Fruit fly (Drosophila melanogaster) whole organism, wandering third instar larva: ENCODE results near the gene CG3764.

Experiments used
- Abd-B ChIP-seq: fragments of >200 bp; optimal IDR thresholded peaks from 2 replicates; lab custom pipeline; 2017; ENCODE audit warnings: missing biosample characterization, missing genetic modification characterization
- CG32264 ChIP-seq: fragments of 200-800 bp; sonication (Bioruptor generic); optimal IDR thresholded peaks from 2 replicates; lab custom pipeline; 2016; ENCODE audit warnings: missing biosample characterization, missing genetic modification characterization
- CG9705 ChIP-seq: fragments of 200-800 bp; sonication (Bioruptor generic); optimal IDR thresholded peaks from 2 replicates; lab custom pipeline; 2018; ENCODE audit warnings: missing biosample characterization, mild to moderate bottlenecking, missing genetic modification characterization
- CrebA ChIP-seq: fragments of 200-800 bp; sonication (Bioruptor generic); optimal IDR thresholded peaks from 2 replicates; lab custom pipeline; 2016; ENCODE audit warnings: missing biosample characterization, mild to moderate bottlenecking, missing genetic modification characterization, borderline replicate concordance
- Dfd ChIP-seq: fragments of >200 bp; optimal IDR thresholded peaks from 2 replicates; lab custom pipeline; 2017; ENCODE audit warnings: missing biosample characterization, missing genetic modification characterization
- Dif ChIP-seq: fragments of 200-275, 200-300 bp; sonication (Bioruptor generic); optimal IDR thresholded peaks from 2 replicates; lab custom pipeline; 2018; ENCODE audit warnings: missing biosample characterization, missing genetic modification characterization; ENCODE audit not compliant: partially characterized antibody
- HLH106 ChIP-seq: fragments of 200-800 bp; optimal IDR thresholded peaks from 3 replicates; lab custom pipeline; 2019; ENCODE audit warnings: missing biosample characterization, mild to moderate bottlenecking, missing genetic modification characterization, moderate library complexity
- Hnf4 ChIP-seq: fragments of 200-800 bp; sonication (Bioruptor generic); optimal IDR thresholded peaks from 2 replicates; lab custom pipeline; 2016; ENCODE audit warnings: missing biosample characterization, mild to moderate bottlenecking, missing genetic modification characterization
- Hr78 ChIP-seq: fragments of >200 bp; optimal IDR thresholded peaks from 2 replicates; lab custom pipeline; 2017; ENCODE audit warnings: missing biosample characterization, missing genetic modification characterization
- Hr83 ChIP-seq: fragments of 200-300 bp; sonication (Bioruptor generic); optimal IDR thresholded peaks from 2 replicates; lab custom pipeline; 2016; ENCODE audit warnings: missing biosample characterization, mild to moderate bottlenecking, missing genetic modification characterization, moderate library complexity; ENCODE audit not compliant: poor library complexity, severe bottlenecking
- Jra ChIP-seq: sonication (Bioruptor generic); optimal IDR thresholded peaks from 2 replicates; lab custom pipeline; 2016; ENCODE audit warnings: missing biosample characterization, missing genetic modification characterization
- Mio ChIP-seq: sonication (Bioruptor generic); optimal IDR thresholded peaks from 2 replicates; lab custom pipeline; 2016; ENCODE audit warnings: missing biosample characterization, missing genetic modification characterization
- N ChIP-seq: fragments of >200 bp; optimal IDR thresholded peaks from 2 replicates; lab custom pipeline; 2018; ENCODE audit warnings: missing biosample characterization, missing external identifiers, missing genetic modification characterization
- OdsH ChIP-seq: fragments of 200-800 bp; sonication (Bioruptor generic); optimal IDR thresholded peaks from 2 replicates; lab custom pipeline; 2016; ENCODE audit warnings: missing biosample characterization, mild to moderate bottlenecking, missing genetic modification characterization
- Rel ChIP-seq, 2 experiments: fragments of 200-800 bp; sonication (Bioruptor generic) in 1 of 2; optimal IDR thresholded peaks; 2 replicates in 1 of 2; 3 replicates in 1 of 2; lab custom pipeline; 2016 to 2019; ENCODE audit warnings: mild to moderate bottlenecking in 2 of 2, missing biosample characterization in 2 of 2, missing genetic modification characterization in 2 of 2, moderate library complexity in 1 of 2
- Sp1 ChIP-seq: fragments of 200-800 bp; sonication (Bioruptor generic); optimal IDR thresholded peaks from 3 replicates; lab custom pipeline; 2019; ENCODE audit warnings: missing biosample characterization, mild to moderate bottlenecking, missing genetic modification characterization, moderate library complexity
- Vsx2 ChIP-seq: fragments of 200-300, 225-300 bp; sonication (Bioruptor generic); optimal IDR thresholded peaks from 2 replicates; lab custom pipeline; 2018; ENCODE audit warnings: missing biosample characterization, missing genetic modification characterization; ENCODE audit not compliant: partially characterized antibody
- br ChIP-seq: fragments of 200-800 bp; sonication (Bioruptor generic); optimal IDR thresholded peaks from 2 replicates; lab custom pipeline; 2016; ENCODE audit warnings: missing biosample characterization, missing genetic modification characterization
- dl ChIP-seq, 2 experiments: fragments of 175-275, 200-275 bp in 1 of 2; fragments of 200-275 bp in 1 of 2; sonication (Bioruptor generic); optimal IDR thresholded peaks; lab custom pipeline; 2018; ENCODE audit warnings: mild to moderate bottlenecking in 2 of 2, missing biosample characterization in 2 of 2, missing genetic modification characterization in 2 of 2, moderate library complexity in 2 of 2; ENCODE audit not compliant: partially characterized antibody in 2 of 2, insufficient read depth in 1 of 2
- dmrt93B ChIP-seq: fragments of 200-800 bp; sonication (Bioruptor generic); optimal IDR thresholded peaks from 2 replicates; lab custom pipeline; 2018; ENCODE audit warnings: missing biosample characterization, mild to moderate bottlenecking, missing genetic modification characterization
- dsf ChIP-seq: sonication (Bioruptor generic); optimal IDR thresholded peaks from 2 replicates; lab custom pipeline; 2016; ENCODE audit warnings: missing biosample characterization, missing genetic modification characterization, borderline replicate concordance
- ey ChIP-seq: fragments of 200-800 bp; sonication (Bioruptor generic); optimal IDR thresholded peaks from 2 replicates; lab custom pipeline; 2016; ENCODE audit warnings: missing biosample characterization, missing genetic modification characterization
- foxo ChIP-seq, 2 experiments: fragments of 200-800 bp; sonication (Bioruptor generic); optimal IDR thresholded peaks; 2 replicates in 1 of 2; 3 replicates in 1 of 2; lab custom pipeline; 2016 to 2017; ENCODE audit warnings: missing biosample characterization in 2 of 2, missing genetic modification characterization in 2 of 2
- fru ChIP-seq: fragments of 200-800 bp; sonication (Bioruptor generic); optimal IDR thresholded peaks from 3 replicates; lab custom pipeline; 2016; ENCODE audit warnings: missing biosample characterization, mild to moderate bottlenecking, missing genetic modification characterization
- h ChIP-seq: fragments of 200-800 bp; sonication (Bioruptor generic); optimal IDR thresholded peaks from 3 replicates; lab custom pipeline; 2016; ENCODE audit warnings: missing biosample characterization, mild to moderate bottlenecking, missing genetic modification characterization
- jim ChIP-seq: fragments of 175-275, 200-325 bp; sonication (Bioruptor generic); optimal IDR thresholded peaks from 2 replicates; lab custom pipeline; 2016; ENCODE audit warnings: missing biosample characterization, mild to moderate bottlenecking, missing genetic modification characterization
- lola ChIP-seq: fragments of >200 bp; optimal IDR thresholded peaks from 2 replicates; lab custom pipeline; 2017; ENCODE audit warnings: missing biosample characterization, missing genetic modification characterization
- pan ChIP-seq: fragments of >200 bp; optimal IDR thresholded peaks from 2 replicates; lab custom pipeline; 2017
- psq ChIP-seq: fragments of 200-800 bp; sonication (Bioruptor generic); optimal IDR thresholded peaks from 3 replicates; lab custom pipeline; 2017; ENCODE audit warnings: missing biosample characterization, mild to moderate bottlenecking, missing genetic modification characterization, moderate library complexity
- rgr ChIP-seq: fragments of 200-800 bp; sonication (Bioruptor generic); optimal IDR thresholded peaks from 3 replicates; lab custom pipeline; 2016; ENCODE audit warnings: missing biosample characterization, mild to moderate bottlenecking, missing genetic modification characterization
- sage ChIP-seq: fragments of 200-800 bp; sonication (Bioruptor generic); optimal IDR thresholded peaks from 2 replicates; lab custom pipeline; 2016; ENCODE audit warnings: missing biosample characterization, mild to moderate bottlenecking, missing genetic modification characterization
- usp ChIP-seq: fragments of >200 bp; optimal IDR thresholded peaks from 2 replicates; lab custom pipeline; 2017; ENCODE audit warnings: missing biosample characterization, missing genetic modification characterization
- woc ChIP-seq: sonication (Bioruptor generic); optimal IDR thresholded peaks from 2 replicates; lab custom pipeline; 2016; ENCODE audit warnings: missing biosample characterization, mild to moderate bottlenecking, missing genetic modification characterization

CG3764 gene

DNA sequence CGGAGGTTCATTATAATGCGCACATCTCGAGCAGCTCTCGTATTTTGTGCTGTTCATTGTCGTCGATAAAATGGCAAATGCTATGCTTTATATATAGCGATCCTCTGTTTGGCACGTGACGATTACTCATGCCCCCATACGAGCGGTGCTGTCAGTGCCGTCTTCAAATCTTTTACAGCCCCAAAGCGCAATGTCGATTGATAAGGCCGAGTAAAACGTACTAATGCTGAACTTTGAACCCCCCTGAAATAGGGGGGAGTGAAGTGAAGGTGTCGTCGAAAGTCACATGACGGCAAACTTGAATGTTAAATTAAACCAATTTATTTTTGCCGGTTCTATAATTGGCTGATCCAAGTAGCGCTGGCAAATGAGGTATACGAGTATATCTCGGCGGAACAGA is 12.1 kb downstream of the CG3764 start:
- TF ChIP-seq Rel (GFP tag; optimal IDR thresholded peaks at IDR 0.05; lab: Kevin White, UChicago) (no peak), Rel (tag; optimal IDR thresholded peaks at IDR 0.05; lab: Kevin White, UChicago) (peak; percentile 43), N (no peak)
- TF ChIP-seq, all 38 proteins: peak for 1

DNA sequence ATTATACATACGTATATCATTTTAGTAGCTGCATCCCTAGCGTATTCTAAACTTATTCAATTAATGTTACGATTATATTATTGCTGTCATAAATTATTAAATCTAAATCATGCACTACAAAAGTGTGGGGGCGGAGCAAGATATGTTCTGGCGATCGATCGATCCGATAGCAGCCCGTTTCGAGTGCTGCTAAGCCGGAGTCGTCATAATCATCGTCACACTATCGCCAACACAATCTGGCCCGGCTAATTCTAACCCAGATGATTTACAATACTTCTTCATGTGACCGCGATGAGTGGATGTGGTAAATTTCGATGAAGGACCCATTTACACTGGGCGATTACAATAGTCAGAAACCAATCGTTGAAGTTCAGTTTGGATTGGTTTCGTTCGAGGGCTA is 17.6 kb downstream of the CG3764 start:
- no peak for TF ChIP-seq foxo (GFP tag; optimal IDR thresholded peaks at IDR 0.05; lab: Kevin White, UChicago)
- TF ChIP-seq sage (GFP tag; lab: Kevin White, UChicago) = no peak
- TF ChIP-seq Hr83 (GFP tag; lab: Kevin White, UChicago) = no peak
- no peak for TF ChIP-seq HLH106
- no peak for TF ChIP-seq pan (lab: Kevin White, UChicago)
- no peak for TF ChIP-seq Dif
- TF ChIP-seq usp (GFP tag; lab: Kevin White, UChicago) = no peak
- TF ChIP-seq Hr78 = no peak
- no peak for TF ChIP-seq Sp1 (GFP tag; lab: Kevin White, UChicago)
- TF ChIP-seq psq (GFP tag; lab: Kevin White, UChicago) = no peak
- TF ChIP-seq dsf = no peak

DNA sequence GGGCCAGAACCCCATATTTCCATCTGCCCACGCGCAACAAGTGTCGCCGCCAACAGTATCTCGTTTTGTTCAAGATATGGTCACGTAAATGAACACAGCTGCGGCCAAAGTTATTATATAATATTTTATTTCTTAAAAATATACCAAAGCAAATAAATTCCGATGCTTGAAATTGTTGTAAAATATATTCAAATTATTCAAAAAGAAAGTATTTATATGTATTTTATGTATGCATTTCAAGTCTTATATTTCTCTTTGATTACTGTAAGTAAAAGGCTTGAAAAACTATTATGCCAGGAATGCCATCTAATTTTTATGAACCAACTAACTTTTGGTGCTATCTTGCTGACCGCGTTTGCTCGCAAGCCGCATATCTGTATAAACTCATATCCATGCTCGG is 23.2 kb downstream of the CG3764 start:
- TF ChIP-seq Jra (GFP tag; lab: Kevin White, UChicago) (no peak), Dfd (GFP tag; lab: Kevin White, UChicago) (no peak), dl (GFP tag; optimal IDR thresholded peaks at IDR 0.05; lab: Kevin White, UChicago; ENCODE audit: insufficient read depth in 1 of 2, partially characterized antibody in 2 of 2) (no peak), fru (GFP tag; lab: Kevin White, UChicago) (peak; percentile 84), Abd-B (GFP tag; lab: Kevin White, UChicago) (no peak), jim (GFP tag; lab: Kevin White, UChicago) (no peak), Hr83 (GFP tag; lab: Kevin White, UChicago) (no peak), CrebA (GFP tag; lab: Kevin White, UChicago) (no peak), OdsH (GFP tag; lab: Kevin White, UChicago) (peak; percentile 84), h (GFP tag; lab: Kevin White, UChicago) (peak; percentile 82), ey (GFP tag; lab: Kevin White, UChicago) (peak; percentile 67), Vsx2 (no peak), lola (GFP tag; lab: Kevin White, UChicago) (no peak), Sp1 (GFP tag; lab: Kevin White, UChicago) (peak; percentile 91), Hnf4 (GFP tag; lab: Kevin White, UChicago) (no peak), CG32264 (GFP tag; lab: Kevin White, UChicago) (peak; percentile 29), CG9705 (GFP tag; lab: Kevin White, UChicago) (peak; percentile 47), woc (peak; percentile 73), dsf (no peak), br (peak; percentile 81), pan (lab: Kevin White, UChicago) (no peak), Dif (no peak), foxo (GFP tag; optimal IDR thresholded peaks at IDR 0.05; lab: Kevin White, UChicago) (peak in 1 of 2 experiments; percentile 80), HLH106 (peak; percentile 85), rgr (GFP tag; lab: Kevin White, UChicago) (peak; percentile 76), dmrt93B (GFP tag; lab: Kevin White, UChicago) (no peak), N (no peak), Rel (GFP tag; optimal IDR thresholded peaks at IDR 0.05; lab: Kevin White, UChicago) (no peak), Rel (tag; optimal IDR thresholded peaks at IDR 0.05; lab: Kevin White, UChicago) (peak; percentile 21), sage (GFP tag; lab: Kevin White, UChicago) (no peak), psq (GFP tag; lab: Kevin White, UChicago) (peak; percentile 81), Mio (no peak)
- TF ChIP-seq, all 38 proteins: peak for 14

DNA sequence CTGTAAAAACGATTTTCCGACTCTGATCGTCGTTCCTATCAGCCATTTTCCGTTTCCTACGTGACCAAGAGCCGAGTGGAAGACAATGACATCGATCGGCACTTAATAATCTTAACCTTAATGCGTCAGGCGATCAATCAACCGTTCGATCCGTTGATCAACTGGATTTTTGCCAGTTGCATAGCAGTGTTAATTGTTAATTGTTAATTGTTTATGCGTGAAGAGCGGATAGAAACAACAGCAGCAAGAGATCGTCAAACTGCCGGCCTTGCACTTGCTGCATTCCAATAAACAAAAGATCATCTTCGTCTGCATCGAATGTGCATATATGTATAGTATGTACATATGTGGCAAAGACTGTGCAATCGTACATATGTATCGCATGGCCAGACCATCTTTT is 23.8 kb downstream of the CG3764 start:
- TF ChIP-seq Abd-B (GFP tag; lab: Kevin White, UChicago) = no peak
- TF ChIP-seq dmrt93B (GFP tag; lab: Kevin White, UChicago) = no peak
- TF ChIP-seq CG32264 (GFP tag; lab: Kevin White, UChicago) = no peak
